Fruit fly (Drosophila melanogaster): ENCODE measurements around the gene Ir62a.

The Ir62a gene

dm6 chr3L:1545693-1546329 lies 14.8 kb upstream of the Ir62a start, which contains the start of the genes CG32313 and Pcyt1 (continued):
- TF ChIP-seq HLH3B (GFP tag; IDR thresholded peaks at IDR 0.05): no peak; the same call in 1 of the 2 replicates
- TF ChIP-seq sd (tag; optimal IDR thresholded peaks at IDR 0.05): peak; percentile 75
- TF ChIP-seq cg (GFP tag; optimal IDR thresholded peaks at IDR 0.05): peak; percentile 35
- TF ChIP-seq CG9797 (GFP tag; optimal IDR thresholded peaks at IDR 0.05): peak; percentile 31
- TF ChIP-seq CG1832 (GFP tag; optimal IDR thresholded peaks at IDR 0.05): no peak
- TF ChIP-seq lola (GFP tag; optimal IDR thresholded peaks at IDR 0.05): no peak
- TF ChIP-seq CG17385 (GFP tag; optimal IDR thresholded peaks at IDR 0.05): peak; percentile 19
- peak; percentile 45 for TF ChIP-seq CG10267 (tag; optimal IDR thresholded peaks at IDR 0.05)
- TF ChIP-seq CG31441 (GFP tag; IDR thresholded peaks at IDR 0.05): peak; percentile 28; the same call in 1 of the 2 replicates
- peak; percentile 62 for TF ChIP-seq Lhr (GFP tag; optimal IDR thresholded peaks at IDR 0.05)
- TF ChIP-seq Dad (GFP tag; optimal IDR thresholded peaks at IDR 0.05): no peak
- no peak for TF ChIP-seq az2 (GFP tag; optimal IDR thresholded peaks at IDR 0.05)
- peak; percentile 89 for TF ChIP-seq nerfin-2 (GFP tag; IDR thresholded peaks at IDR 0.05; ENCODE audit: partially characterized antibody)
- TF ChIP-seq otp (GFP tag; IDR thresholded peaks at IDR 0.05): no peak
- TF ChIP-seq CG6813 (GFP tag; optimal IDR thresholded peaks at IDR 0.05): no peak
- no peak for TF ChIP-seq CG11504 (tag; optimal IDR thresholded peaks at IDR 0.05)
- peak; percentile 58 for TF ChIP-seq Dek (tag; optimal IDR thresholded peaks at IDR 0.05)
- peak; percentile 0 for TF ChIP-seq CG2120 (GFP tag; optimal IDR thresholded peaks at IDR 0.05)
- TF ChIP-seq pros (GFP tag; optimal IDR thresholded peaks at IDR 0.05): peak; percentile 92
- TF ChIP-seq Dref (GFP tag; IDR thresholded peaks at IDR 0.05): peak; percentile 97
- TF ChIP-seq Max (GFP tag; optimal IDR thresholded peaks at IDR 0.05): peak; percentile 22
- no peak for TF ChIP-seq CG31388 (GFP tag; optimal IDR thresholded peaks at IDR 0.05)
- peak; percentile 12 for TF ChIP-seq CG12155 (GFP tag; optimal IDR thresholded peaks at IDR 0.05)
- TF ChIP-seq Rfx (GFP tag; IDR thresholded peaks at IDR 0.05): peak; percentile 23; the same call in 1 of the 2 replicates
- no peak for TF ChIP-seq CTCF (GFP tag; optimal IDR thresholded peaks at IDR 0.05)
- TF ChIP-seq Nf-YC (tag; optimal IDR thresholded peaks at IDR 0.05): peak; percentile 33
- TF ChIP-seq Med (GFP tag): peak; percentile 82
- peak; percentile 27 for TF ChIP-seq lab (GFP tag; optimal IDR thresholded peaks at IDR 0.05)
- TF ChIP-seq CG14710 (tag; optimal IDR thresholded peaks at IDR 0.05): peak; percentile 54
- peak; percentile 30 for TF ChIP-seq CG34376 (GFP tag; optimal IDR thresholded peaks at IDR 0.05)
- peak; percentile 79 for TF ChIP-seq hb (GFP tag; IDR thresholded peaks at IDR 0.05; ENCODE audit: partially characterized antibody)
- TF ChIP-seq CG17186 (GFP tag; optimal IDR thresholded peaks at IDR 0.05): peak; percentile 76
- peak; percentile 62 for TF ChIP-seq CG12659 (GFP tag; optimal IDR thresholded peaks at IDR 0.05)
- TF ChIP-seq CG9932 (GFP tag; IDR thresholded peaks at IDR 0.05): peak; percentile 59
- peak; percentile 50 for TF ChIP-seq nmo (GFP tag; optimal IDR thresholded peaks at IDR 0.05)
- TF ChIP-seq knrl (GFP tag; IDR thresholded peaks at IDR 0.05; ENCODE audit: partially characterized antibody): peak; percentile 85
- TF ChIP-seq CG9727 (GFP tag; optimal IDR thresholded peaks at IDR 0.05): no peak
- peak; percentile 83 for TF ChIP-seq ato (GFP tag; IDR thresholded peaks at IDR 0.05; ENCODE audit: partially characterized antibody)
- TF ChIP-seq Elba2 (GFP tag; optimal IDR thresholded peaks at IDR 0.05): no peak
- no peak for TF ChIP-seq p53 (GFP tag; optimal IDR thresholded peaks at IDR 0.05)
- no peak for TF ChIP-seq ssp (GFP tag; IDR thresholded peaks at IDR 0.05)
- peak; percentile 53 for TF ChIP-seq mirr (GFP tag; optimal IDR thresholded peaks at IDR 0.05)
- TF ChIP-seq bbx (GFP tag; IDR thresholded peaks at IDR 0.05; ENCODE audit: partially characterized antibody): peak; percentile 94
- TF ChIP-seq CG8944 (GFP tag; optimal IDR thresholded peaks at IDR 0.05): no peak
- TF ChIP-seq CG10543 (GFP tag; optimal IDR thresholded peaks at IDR 0.05): peak; percentile 44
- peak; percentile 29 for TF ChIP-seq CoRest (tag; optimal IDR thresholded peaks at IDR 0.05)
- TF ChIP-seq CG4617 (GFP tag; optimal IDR thresholded peaks at IDR 0.05; ENCODE audit: borderline replicate concordance): peak; percentile 68
- no peak for TF ChIP-seq CG6765 (GFP tag; optimal IDR thresholded peaks at IDR 0.05)
- peak; percentile 9 for TF ChIP-seq CG3163 (GFP tag; optimal IDR thresholded peaks at IDR 0.05)
